Worm (Caenorhabditis elegans) whole organism, L2 larva: Measurements from ENCODE around the gene F29G6.1.

Experiments used
- F13H6.1 ChIP-seq: sonication (generic microtip); optimal IDR thresholded peaks from 2 replicates; lab custom pipeline; 2016; ENCODE audit warnings: missing genetic modification characterization, missing compliant biosample characterization
- R02D3.7 ChIP-seq: fragments of 150-350 bp; optimal IDR thresholded peaks from 2 replicates; lab custom pipeline; 2014; ENCODE audit warnings: missing biosample characterization, missing genetic modification characterization
- ama-1 ChIP-seq: fragments of 150-350 bp; optimal IDR thresholded peaks from 2 replicates; lab custom pipeline; 2018; ENCODE audit warnings: inconsistent platforms
- elt-3 ChIP-seq: sonication (generic microtip); optimal IDR thresholded peaks from 2 replicates; lab custom pipeline; 2017; ENCODE audit warnings: missing biosample characterization, missing genetic modification characterization
- fos-1 ChIP-seq: fragments of 150-350 bp; optimal IDR thresholded peaks from 2 replicates; lab custom pipeline; 2014; ENCODE audit warnings: missing biosample characterization, missing genetic modification characterization
- mbf-1 ChIP-seq: sonication (generic microtip); optimal IDR thresholded peaks from 2 replicates; lab custom pipeline; 2017; ENCODE audit warnings: missing biosample characterization, missing genetic modification characterization
- nhr-11 ChIP-seq: fragments of 150-350 bp; optimal IDR thresholded peaks from 2 replicates; lab custom pipeline; 2014; ENCODE audit warnings: missing biosample characterization, missing genetic modification characterization
- nhr-237 ChIP-seq: fragments of 150-350 bp; optimal IDR thresholded peaks from 2 replicates; lab custom pipeline; 2014; ENCODE audit warnings: missing biosample characterization, missing genetic modification characterization
- nhr-25 ChIP-seq: fragments of 150-350 bp; sonication (generic microtip); optimal IDR thresholded peaks from 3 replicates; lab custom pipeline; 2014; ENCODE audit warnings: missing biosample characterization, missing genetic modification characterization
- peb-1 ChIP-seq: fragments of 150-350 bp; optimal IDR thresholded peaks from 2 replicates; lab custom pipeline; 2014; ENCODE audit warnings: missing biosample characterization, missing genetic modification characterization
- unc-39 ChIP-seq: fragments of 150-350 bp; optimal IDR thresholded peaks from 2 replicates; lab custom pipeline; 2014; ENCODE audit warnings: missing biosample characterization, missing genetic modification characterization
- unc-55 ChIP-seq: fragments of 150-350 bp; sonication (generic microtip); optimal IDR thresholded peaks from 3 replicates; lab custom pipeline; 2014; ENCODE audit warnings: missing biosample characterization, missing genetic modification reagents, missing genetic modification characterization

ce11 chrX:11537240-11537764 lies 35.2 kb downstream of the F29G6.1 start, which contains the start of gene gcp-2.2:
- TF ChIP-seq unc-39 (no peak), nhr-237 (tag; lab: Kevin White, UChicago) (no peak), nhr-25 (tag; lab: Kevin White, UChicago) (no peak), ama-1 (lab: Kevin White, UChicago) (no peak), peb-1 (no peak), fos-1 (no peak), F13H6.1 (no peak), elt-3 (tag; lab: Kevin White, UChicago) (no peak), mbf-1 (tag; lab: Kevin White, UChicago) (no peak), nhr-11 (tag; lab: Kevin White, UChicago) (no peak), R02D3.7 (tag; lab: Kevin White, UChicago) (no peak), unc-55 (no peak)
